Worm (Caenorhabditis elegans): ENCODE measurements around the gene K07E8.7.
"Not testable (repeated sequence)": the region's sequence is repeated elsewhere in the genome, so short reads cannot be mapped to it uniquely, and the experiment has no call there.

ce11 chrII:612361-612760 is 37.8 kb downstream of the K07E8.7 start, which contains the start of gene clec-118:
- TF ChIP-seq W03F9.2, him-1, dao-5 (tag; optimal IDR thresholded peaks at IDR 0.05): not testable (repeated sequence)
